Fruit fly (Drosophila melanogaster) whole organism, embryonic: ENCODE data around the gene CG4653.

Experiments used
- ATbp ChIP-seq: fragments of 200-800 bp; sonication (Bioruptor generic); optimal IDR thresholded peaks from 2 replicates; lab custom pipeline; 2017; ENCODE audit warnings: missing biosample characterization, mild to moderate bottlenecking, missing genetic modification characterization, missing genetic modification reagents
- Adf1 ChIP-seq: fragments of 200-800 bp; sonication (Bioruptor generic); IDR thresholded peaks from 2 replicates; pipeline ENCODE4 v1.3.6; 2022; ENCODE audit warnings: missing biosample characterization, missing genetic modification characterization
- Bgb ChIP-seq: fragments of 200-800 bp; sonication (Bioruptor generic); IDR thresholded peaks from 2 replicates; pipeline ENCODE4 v1.3.6; 2022; ENCODE audit warnings: missing biosample characterization, missing genetic modification characterization; ENCODE audit not compliant: partially characterized antibody
- CG10959 ChIP-seq: fragments of 200-800 bp; sonication (Bioruptor generic); IDR thresholded peaks from 2 replicates; pipeline ENCODE4 v1.3.6; 2022; ENCODE audit warnings: missing biosample characterization, missing genetic modification characterization
- CG10979 ChIP-seq: fragments of 200-800 bp; sonication (Bioruptor generic); optimal IDR thresholded peaks from 2 replicates; lab custom pipeline; 2018; ENCODE audit warnings: missing biosample characterization, mild to moderate bottlenecking, missing genetic modification characterization, moderate library complexity
- CG12391 ChIP-seq: fragments of 200-800 bp; sonication (Bioruptor generic); optimal IDR thresholded peaks from 3 replicates; lab custom pipeline; 2018; ENCODE audit warnings: missing biosample characterization, mild to moderate bottlenecking, missing genetic modification characterization, moderate library complexity
- CG12659 ChIP-seq: fragments of 200-800 bp; sonication (Bioruptor generic); optimal IDR thresholded peaks from 3 replicates; lab custom pipeline; 2017; ENCODE audit warnings: mild to moderate bottlenecking, missing biosample characterization, missing genetic modification reagents, missing genetic modification characterization
- CG13287 ChIP-seq: fragments of 200-800 bp; sonication (Bioruptor generic); IDR thresholded peaks from 2 replicates; pipeline ENCODE4 v1.3.6; 2022; ENCODE audit warnings: missing biosample characterization, missing genetic modification characterization; ENCODE audit not compliant: partially characterized antibody
- CG1647 ChIP-seq: fragments of 200-800 bp; sonication (Bioruptor generic); optimal IDR thresholded peaks from 3 replicates; lab custom pipeline; 2016; ENCODE audit warnings: missing biosample characterization, missing genetic modification characterization
- CG16863 ChIP-seq: fragments of 200-800 bp; sonication (Bioruptor generic); optimal IDR thresholded peaks from 3 replicates; lab custom pipeline; 2016; ENCODE audit warnings: missing biosample characterization, missing genetic modification characterization
- CG17361 ChIP-seq: fragments of 200-800 bp; sonication (Bioruptor generic); IDR thresholded peaks from 3 replicates; pipeline ENCODE4 v1.3.6; 2022; ENCODE audit warnings: missing biosample characterization, missing genetic modification characterization
- CG18262 ChIP-seq: fragments of 200-800 bp; optimal IDR thresholded peaks from 3 replicates; lab custom pipeline; 2019; ENCODE audit warnings: missing biosample characterization, mild to moderate bottlenecking, missing genetic modification characterization, moderate library complexity
- CG2889 ChIP-seq: fragments of 200-800 bp; sonication (Bioruptor generic); IDR thresholded peaks from 3 replicates; pipeline ENCODE4 v1.3.6; 2022; ENCODE audit warnings: missing biosample characterization, missing genetic modification characterization
- CG31224 ChIP-seq: fragments of 200-800 bp; sonication (Bioruptor generic); IDR thresholded peaks from 2 replicates; pipeline ENCODE4 v1.3.6; 2022; ENCODE audit warnings: missing biosample characterization, missing genetic modification characterization
- CG31441 ChIP-seq: fragments of 200-800 bp; sonication (Bioruptor generic); IDR thresholded peaks from 2 replicates; pipeline ENCODE4 v1.3.6; 2022; ENCODE audit warnings: missing biosample characterization, missing genetic modification characterization
- CG32532 ChIP-seq: fragments of 200-800 bp; sonication (Bioruptor generic); IDR thresholded peaks from 2 replicates; pipeline ENCODE4 v1.3.6; 2022; ENCODE audit warnings: missing biosample characterization, missing genetic modification characterization
- CG33557 ChIP-seq: fragments of 200-800 bp; sonication (Bioruptor generic); optimal IDR thresholded peaks from 2 replicates; lab custom pipeline; 2019; ENCODE audit warnings: missing biosample characterization, mild to moderate bottlenecking, missing genetic modification characterization, moderate library complexity
- CG7556 ChIP-seq: fragments of 200-800 bp; sonication (Bioruptor generic); optimal IDR thresholded peaks from 2 replicates; lab custom pipeline; 2017; ENCODE audit warnings: missing biosample characterization, mild to moderate bottlenecking, missing genetic modification characterization
- CG7745 ChIP-seq: fragments of 200-800 bp; sonication (Bioruptor generic); optimal IDR thresholded peaks from 2 replicates; lab custom pipeline; 2018; ENCODE audit warnings: missing biosample characterization, mild to moderate bottlenecking, missing genetic modification characterization, moderate library complexity
- CG7839 ChIP-seq: fragments of 200-800 bp; sonication (Bioruptor generic); optimal IDR thresholded peaks from 3 replicates; lab custom pipeline; 2018; ENCODE audit warnings: missing biosample characterization, mild to moderate bottlenecking, missing genetic modification characterization, moderate library complexity
- CG7987 ChIP-seq: fragments of 200-800 bp; sonication (Bioruptor generic); optimal IDR thresholded peaks from 2 replicates; lab custom pipeline; 2018; ENCODE audit warnings: missing biosample characterization, mild to moderate bottlenecking, missing genetic modification characterization, moderate library complexity
- CG9437 ChIP-seq: fragments of 200-800 bp; sonication (Bioruptor generic); optimal IDR thresholded peaks from 2 replicates; lab custom pipeline; 2018; ENCODE audit warnings: missing biosample characterization, mild to moderate bottlenecking, missing genetic modification characterization
- D19B ChIP-seq: fragments of 200-800 bp; sonication (Bioruptor generic); optimal IDR thresholded peaks from 2 replicates; lab custom pipeline; 2017; ENCODE audit warnings: missing biosample characterization, mild to moderate bottlenecking, missing genetic modification characterization
- Dbx ChIP-seq: fragments of 200-800 bp; sonication (Bioruptor generic); IDR thresholded peaks from 3 replicates; pipeline ENCODE4 v1.3.6; 2022; ENCODE audit warnings: missing biosample characterization, missing genetic modification characterization
- Drgx ChIP-seq: fragments of 200-800 bp; sonication (Bioruptor generic); IDR thresholded peaks from 2 replicates; pipeline ENCODE4 v1.3.6; 2022; ENCODE audit warnings: missing biosample characterization, missing genetic modification characterization
- Hr51 ChIP-seq, 2 experiments: fragments of 200-800 bp; sonication (Bioruptor generic); optimal IDR thresholded peaks; 2 replicates in 1 of 2; 3 replicates in 1 of 2; lab custom pipeline; 2016 to 2018; ENCODE audit warnings: missing biosample characterization in 2 of 2, missing genetic modification characterization in 2 of 2, mild to moderate bottlenecking in 1 of 2, moderate library complexity in 1 of 2
- Mad ChIP-seq: fragments of 200-800 bp; sonication (Bioruptor generic); optimal IDR thresholded peaks from 2 replicates; lab custom pipeline; 2016; ENCODE audit warnings: missing biosample characterization, missing genetic modification characterization
- Oli ChIP-seq: fragments of 200-800 bp; sonication (Bioruptor generic); optimal IDR thresholded peaks from 2 replicates; lab custom pipeline; 2018; ENCODE audit warnings: missing biosample characterization, mild to moderate bottlenecking, missing genetic modification characterization, moderate library complexity
- PHDP ChIP-seq: fragments of 200-800 bp; sonication (Bioruptor generic); optimal IDR thresholded peaks from 3 replicates; lab custom pipeline; 2018; ENCODE audit warnings: missing biosample characterization, mild to moderate bottlenecking, missing genetic modification characterization, moderate library complexity
- Sox102F ChIP-seq: fragments of 200-800 bp; sonication (Bioruptor generic); optimal IDR thresholded peaks from 2 replicates; lab custom pipeline; 2018; ENCODE audit warnings: missing biosample characterization, mild to moderate bottlenecking, missing genetic modification characterization, moderate library complexity
- Sry-δ ChIP-seq: fragments of 200-800 bp; sonication (Bioruptor generic); optimal IDR thresholded peaks from 2 replicates; lab custom pipeline; 2016; ENCODE audit warnings: missing biosample characterization, missing genetic modification characterization
- bab2 ChIP-seq: fragments of 200-800 bp; sonication (Bioruptor generic); optimal IDR thresholded peaks from 2 replicates; lab custom pipeline; 2016; ENCODE audit warnings: missing biosample characterization, missing genetic modification characterization
- dmrt11E ChIP-seq: fragments of 200-800 bp; sonication (Bioruptor generic); optimal IDR thresholded peaks from 3 replicates; lab custom pipeline; 2018; ENCODE audit warnings: missing biosample characterization, mild to moderate bottlenecking, missing genetic modification characterization, moderate library complexity
- exex ChIP-seq: fragments of 200-800 bp; sonication (Bioruptor generic); optimal IDR thresholded peaks from 4 replicates; lab custom pipeline; 2018; ENCODE audit warnings: missing biosample characterization, mild to moderate bottlenecking, missing genetic modification characterization, moderate library complexity
- fu2 ChIP-seq: fragments of 200-800 bp; sonication (Bioruptor generic); optimal IDR thresholded peaks from 2 replicates; lab custom pipeline; 2016; ENCODE audit warnings: missing biosample characterization, missing genetic modification characterization
- gce ChIP-seq: fragments of 200-800 bp; sonication (Bioruptor generic); IDR thresholded peaks from 3 replicates; pipeline ENCODE4 v1.3.6; 2022; ENCODE audit warnings: missing biosample characterization, missing genetic modification characterization
- gem ChIP-seq: fragments of 200-800 bp; sonication (Bioruptor generic); optimal IDR thresholded peaks from 2 replicates; lab custom pipeline; 2019; ENCODE audit warnings: missing biosample characterization, mild to moderate bottlenecking, missing genetic modification characterization, moderate library complexity
- grau ChIP-seq: fragments of 200-800 bp; optimal IDR thresholded peaks from 3 replicates; lab custom pipeline; 2019; ENCODE audit warnings: missing biosample characterization, mild to moderate bottlenecking, missing genetic modification characterization, moderate library complexity
- jumu ChIP-seq: fragments of 200-800 bp; sonication (Bioruptor generic); optimal IDR thresholded peaks from 3 replicates; lab custom pipeline; 2016; ENCODE audit warnings: missing biosample characterization, missing genetic modification characterization
- kah ChIP-seq: fragments of 200-800 bp; sonication (Bioruptor generic); optimal IDR thresholded peaks from 2 replicates; lab custom pipeline; 2018; ENCODE audit warnings: missing biosample characterization, mild to moderate bottlenecking, missing genetic modification characterization
- nom ChIP-seq: fragments of 200-800 bp; sonication (Bioruptor generic); optimal IDR thresholded peaks from 2 replicates; lab custom pipeline; 2017; ENCODE audit warnings: missing biosample characterization, missing genetic modification characterization, mild to moderate bottlenecking, moderate library complexity, missing genetic modification reagents
- phol ChIP-seq: fragments of 200-800 bp; sonication (Bioruptor generic); optimal IDR thresholded peaks from 3 replicates; lab custom pipeline; 2018; ENCODE audit warnings: missing biosample characterization, mild to moderate bottlenecking, missing genetic modification characterization, moderate library complexity
- slbo ChIP-seq: fragments of 200-800 bp; sonication (Bioruptor generic); IDR thresholded peaks from 2 replicates; pipeline ENCODE4 v1.3.6; 2022; ENCODE audit warnings: missing biosample characterization, missing genetic modification characterization
- sna ChIP-seq: fragments of 200-800 bp; sonication (Bioruptor generic); IDR thresholded peaks from 2 replicates; pipeline ENCODE4 v1.3.6; 2022; ENCODE audit warnings: missing biosample characterization, missing genetic modification characterization; ENCODE audit not compliant: partially characterized antibody
- tin ChIP-seq: fragments of 200-800 bp; sonication (Bioruptor generic); optimal IDR thresholded peaks from 3 replicates; lab custom pipeline; 2016; ENCODE audit warnings: missing biosample characterization, missing genetic modification characterization
- zen2 ChIP-seq: fragments of 200-800 bp; sonication (Bioruptor generic); IDR thresholded peaks from 3 replicates; pipeline ENCODE4 v1.3.6; 2022; ENCODE audit warnings: missing biosample characterization, missing genetic modification characterization; ENCODE audit not compliant: partially characterized antibody

The CG4653 gene

DNA sequence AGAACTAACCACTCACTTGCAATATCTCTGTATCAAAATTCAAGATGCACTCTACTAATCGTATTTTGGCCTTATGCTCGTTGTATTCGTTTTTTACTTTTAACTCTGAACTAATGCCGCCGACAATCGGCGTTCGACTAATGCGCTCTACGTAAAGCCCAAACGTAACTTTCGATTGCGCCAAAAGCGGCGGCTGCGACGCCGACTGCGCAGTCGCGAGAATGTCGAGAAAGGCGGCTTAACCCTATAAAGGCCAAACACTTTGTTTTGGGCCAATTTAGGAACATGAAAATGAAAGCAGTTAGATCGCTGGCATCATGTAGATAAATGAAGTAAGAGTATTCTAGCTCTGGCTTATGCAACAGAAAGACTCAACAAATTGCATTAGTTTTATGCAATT, 31.0 kb upstream of the CG4653 start:
- TF ChIP-seq gce (no peak), Dbx (no peak), CG9437 (peak; percentile 62), CG7745 (tag; lab: Kevin White, UChicago) (no peak), Adf1 (GFP tag; lab: Robert Waterston, UW) (peak; percentile 58; the same call in 1 of the 2 replicates)
- TF ChIP-seq, all 482 proteins: peak for 2

- TF ChIP-seq zen2 (GFP tag; lab: Robert Waterston, UW) (no peak), CG33557 (GFP tag; lab: Kevin White, UChicago) (no peak), tin (GFP tag; lab: Kevin White, UChicago) (no peak), fu2 (no peak), CG13287 (GFP tag; lab: Robert Waterston, UW) (no peak), CG7987 (GFP tag; lab: Kevin White, UChicago) (no peak), exex (tag; lab: Kevin White, UChicago) (peak; percentile 98)
Observed at dm6 chrX:16674538-16674937, 29.3 kb upstream of the CG4653 start.

DNA sequence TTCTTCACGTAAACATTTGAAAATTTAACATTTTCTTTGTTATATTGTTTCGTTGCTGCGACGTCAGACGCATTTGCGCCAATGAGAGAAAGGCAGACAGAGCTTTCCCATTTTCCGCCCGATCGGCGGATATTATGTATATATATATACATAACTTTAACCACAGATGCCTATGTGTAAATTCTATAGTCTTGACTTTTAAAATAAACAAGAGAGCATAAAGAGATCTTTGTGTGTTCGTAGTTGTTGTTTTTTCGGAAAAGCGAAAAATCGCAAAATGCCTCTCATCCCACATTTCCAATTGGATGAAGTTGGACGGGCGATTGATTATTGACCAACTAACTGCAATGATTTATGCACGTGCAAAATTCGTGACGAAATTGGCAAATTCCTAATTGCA, 27.2 kb upstream of the CG4653 start, which contains the start of gene CG13012:
Gene CG13012, minus strand, starts transcription at position 101 of the 400 bp plus-strand sequence.
- no peak for TF ChIP-seq Sry-δ (GFP tag; lab: Kevin White, UChicago)
- TF ChIP-seq CG2889 (GFP tag; lab: Robert Waterston, UW): no peak
- TF ChIP-seq CG1647 (GFP tag; lab: Kevin White, UChicago): no peak
- no peak for TF ChIP-seq CG10959 (GFP tag; lab: Robert Waterston, UW)
- TF ChIP-seq CG31224: no peak
- no peak for TF ChIP-seq Bgb (GFP tag; lab: Robert Waterston, UW)
- no peak for TF ChIP-seq tin (GFP tag; lab: Kevin White, UChicago)
- no peak for TF ChIP-seq kah (GFP tag; lab: Kevin White, UChicago)
- no peak for TF ChIP-seq CG12659 (GFP tag; lab: Kevin White, UChicago)
- no peak for TF ChIP-seq nom
- TF ChIP-seq D19B (GFP tag; lab: Kevin White, UChicago): no peak
- no peak for TF ChIP-seq ATbp (GFP tag; lab: Kevin White, UChicago)

- TF ChIP-seq CG7839 (tag; lab: Kevin White, UChicago): peak; percentile 12
- TF ChIP-seq CG7556 (GFP tag; lab: Kevin White, UChicago): peak; percentile 22
- TF ChIP-seq phol (tag; lab: Kevin White, UChicago): peak; percentile 6
- no peak for TF ChIP-seq CG16863 (GFP tag; lab: Kevin White, UChicago)
- TF ChIP-seq CG18262 (tag; lab: Kevin White, UChicago): peak; percentile 16
- TF ChIP-seq jumu (GFP tag; lab: Kevin White, UChicago): no peak
- TF ChIP-seq CG17361 (GFP tag; lab: Robert Waterston, UW): 0 out of 3 replicates have a peak, but pooled peaks have one; percentile 30
- peak; percentile 2 for TF ChIP-seq Oli (tag; lab: Kevin White, UChicago)
- no peak for TF ChIP-seq Mad
- TF ChIP-seq Drgx: no peak
- TF ChIP-seq CG10979 (tag; lab: Kevin White, UChicago): peak; percentile 7
- 0 out of 2 replicates have a peak, but pooled peaks have one; percentile 22 for TF ChIP-seq CG31441 (GFP tag; lab: Robert Waterston, UW)
- TF ChIP-seq sna (GFP tag; lab: Robert Waterston, UW): no peak
- TF ChIP-seq grau: peak; percentile 20
- peak; percentile 43 for TF ChIP-seq gem
- TF ChIP-seq bab2 (GFP tag; lab: Kevin White, UChicago): no peak
- TF ChIP-seq CG32532 (GFP tag; lab: Robert Waterston, UW): 0 out of 2 replicates have a peak, but pooled peaks have one; percentile 13
- peak; percentile 22 for TF ChIP-seq dmrt11E (tag; lab: Kevin White, UChicago)
- TF ChIP-seq slbo (GFP tag; lab: Robert Waterston, UW): peak; percentile 30; the same call in 1 of the 2 replicates
- peak; percentile 20 for TF ChIP-seq PHDP (tag; lab: Kevin White, UChicago)
- peak in 1 of 2 experiments; percentile 29 for TF ChIP-seq Hr51 (GFP tag; optimal IDR thresholded peaks at IDR 0.05; lab: Kevin White, UChicago)
- TF ChIP-seq Sox102F (GFP tag; lab: Kevin White, UChicago): peak; percentile 17
- peak; percentile 11 for TF ChIP-seq CG12391 (tag; lab: Kevin White, UChicago)
Observed at dm6 chrX:16677163-16677562, 26.7 kb upstream of the CG4653 start.
